Worm (Caenorhabditis elegans) whole organism, mixed stage, embryonic: Measurements from ENCODE around the gene ceh-88.

ENCODE experiments used
- ces-1 ChIP-seq: fragments of 150-350 bp; optimal IDR thresholded peaks from 2 replicates; lab custom pipeline; 2014; ENCODE audit warnings: missing biosample characterization, missing genetic modification reagents, missing genetic modification characterization
- elt-3 ChIP-seq: fragments of 150-350 bp; optimal IDR thresholded peaks from 2 replicates; lab custom pipeline; 2014; ENCODE audit warnings: missing biosample characterization, missing genetic modification characterization
- flh-1 ChIP-seq: fragments of 200-800 bp; sonication (Bioruptor generic); optimal IDR thresholded peaks from 2 replicates; lab custom pipeline; 2018; ENCODE audit warnings: mild to moderate bottlenecking, missing genetic modification characterization, moderate library complexity, missing compliant biosample characterization
- lsy-2 ChIP-seq: fragments of 150-350 bp; optimal IDR thresholded peaks from 2 replicates; lab custom pipeline; 2014; ENCODE audit warnings: missing biosample characterization, missing genetic modification characterization
- mep-1 ChIP-seq: fragments of 150-350 bp; optimal IDR thresholded peaks from 2 replicates; lab custom pipeline; 2017; ENCODE audit warnings: missing biosample characterization, missing genetic modification reagents, missing genetic modification characterization, inconsistent platforms
- mls-2 ChIP-seq: sonication (generic microtip); optimal IDR thresholded peaks from 2 replicates; lab custom pipeline; 2016; ENCODE audit warnings: mild to moderate bottlenecking, missing genetic modification characterization, moderate library complexity, missing compliant biosample characterization
- nhr-12 ChIP-seq: fragments of 150-350 bp; optimal IDR thresholded peaks from 2 replicates; lab custom pipeline; 2014; ENCODE audit warnings: missing biosample characterization, missing genetic modification characterization
- pha-4 ChIP-seq: fragments of 150-350 bp; optimal IDR thresholded peaks from 2 replicates; lab custom pipeline; 2018; ENCODE audit warnings: missing biosample characterization, missing genetic modification reagents, missing genetic modification characterization
- snpc-4 ChIP-seq: fragments of 150-350 bp; optimal IDR thresholded peaks from 2 replicates; lab custom pipeline; 2014; ENCODE audit warnings: missing biosample characterization, missing genetic modification characterization
- unc-39 ChIP-seq: fragments of 150-350 bp; optimal IDR thresholded peaks from 2 replicates; lab custom pipeline; 2014; ENCODE audit warnings: missing biosample characterization, missing genetic modification characterization
- unc-62 ChIP-seq: fragments of 150-350 bp; optimal IDR thresholded peaks from 2 replicates; lab custom pipeline; 2014; ENCODE audit warnings: missing biosample characterization, missing genetic modification reagents, missing genetic modification characterization

- TF ChIP-seq elt-3 (tag; lab: Kevin White, UChicago) (no peak), lsy-2 (tag; lab: Kevin White, UChicago) (no peak), mls-2 (tag; lab: Kevin White, UChicago) (no peak), flh-1 (GFP tag; lab: Kevin White, UChicago) (no peak), ces-1 (GFP tag; lab: Kevin White, UChicago) (no peak), unc-62 (GFP tag; lab: Kevin White, UChicago) (no peak), pha-4 (tag; lab: Kevin White, UChicago) (no peak), mep-1 (tag; lab: Kevin White, UChicago) (no peak), nhr-12 (no peak), snpc-4 (tag; lab: Kevin White, UChicago) (no peak), unc-39 (tag; lab: Kevin White, UChicago) (no peak)
Observed at ce11 chrIV:17287908-17288675, 40.9 kb upstream of the ceh-88 start, which contains the start of gene zipt-7.1.
